Fruit fly (Drosophila melanogaster): ENCODE results near the gene CG32687.

CG32687 gene

DNA sequence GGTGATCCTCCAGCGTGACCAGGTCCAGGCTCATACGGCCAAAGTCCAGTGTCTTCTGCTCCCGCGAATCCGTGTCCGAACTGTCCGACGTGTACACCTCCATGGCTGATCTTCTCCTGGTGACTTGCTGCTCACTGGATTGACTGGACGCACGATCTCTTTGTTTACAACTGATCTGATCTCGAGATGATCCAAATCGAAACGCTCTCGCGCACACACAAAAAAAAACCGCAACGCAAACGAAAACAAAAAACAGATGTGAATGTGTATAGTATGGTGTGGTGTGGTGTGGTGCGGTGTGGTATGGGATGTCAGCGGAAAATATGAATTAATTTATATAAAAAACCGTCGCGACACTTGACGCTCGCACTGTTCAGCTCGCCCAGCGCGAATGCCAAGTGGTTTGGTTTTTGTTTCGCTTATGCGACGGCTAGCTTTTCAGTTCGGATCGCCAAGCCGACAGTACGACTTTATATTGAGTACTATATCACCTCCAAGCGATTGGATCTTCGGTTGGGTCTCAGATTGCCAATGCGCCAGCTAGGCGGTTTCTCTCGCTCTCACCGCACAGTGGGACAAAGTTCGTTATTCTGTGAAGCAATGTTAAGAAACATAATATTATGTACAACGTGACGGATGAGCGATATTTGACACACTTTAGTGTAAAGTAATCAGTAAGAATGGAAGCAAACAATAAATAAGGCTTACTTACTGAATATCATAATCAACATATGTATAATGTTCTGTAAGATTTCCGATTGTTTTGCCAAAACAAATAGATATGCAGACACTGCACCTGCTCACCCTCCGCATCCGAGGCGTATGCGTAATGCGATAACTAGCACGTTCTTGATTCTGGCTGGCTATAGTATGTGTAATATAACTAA, 618 bp downstream of the CG32687 start (continued):
- TF ChIP-seq CG6854 (GFP tag; optimal IDR thresholded peaks at IDR 0.05): no peak
- TF ChIP-seq net (GFP tag; optimal IDR thresholded peaks at IDR 0.05): peak; percentile 69
- TF ChIP-seq fd59A (GFP tag; optimal IDR thresholded peaks at IDR 0.05): peak; percentile 58
- TF ChIP-seq Lpt (GFP tag; optimal IDR thresholded peaks at IDR 0.05): peak; percentile 41
- TF ChIP-seq CG8319 (GFP tag; optimal IDR thresholded peaks at IDR 0.05): peak; percentile 39
- TF ChIP-seq CG15336 (GFP tag; IDR thresholded peaks at IDR 0.05): peak; percentile 71
- peak; percentile 71 for TF ChIP-seq Eip75B (GFP tag; optimal IDR thresholded peaks at IDR 0.05)
- TF ChIP-seq CG6276 (GFP tag; optimal IDR thresholded peaks at IDR 0.05): peak; percentile 64
- peak; percentile 61 for TF ChIP-seq achi (GFP tag; optimal IDR thresholded peaks at IDR 0.05)
- peak; percentile 95 for TF ChIP-seq svp (GFP tag)
- peak; percentile 62 for TF ChIP-seq Met (GFP tag; optimal IDR thresholded peaks at IDR 0.05)
- peak; percentile 67 for TF ChIP-seq Sox14 (GFP tag; optimal IDR thresholded peaks at IDR 0.05)
- peak; percentile 3 for TF ChIP-seq CG11902 (GFP tag; optimal IDR thresholded peaks at IDR 0.05)
- TF ChIP-seq CG9139 (GFP tag; optimal IDR thresholded peaks at IDR 0.05): peak; percentile 53
- TF ChIP-seq acj6 (GFP tag; optimal IDR thresholded peaks at IDR 0.05): peak; percentile 65
- TF ChIP-seq fkh (GFP tag; optimal IDR thresholded peaks at IDR 0.05): peak; percentile 25
- TF ChIP-seq CG8632 (GFP tag; optimal IDR thresholded peaks at IDR 0.05): peak; percentile 58
- TF ChIP-seq Smox (GFP tag; optimal IDR thresholded peaks at IDR 0.05): peak; percentile 35
- peak; percentile 49 for TF ChIP-seq CG11762 (GFP tag; optimal IDR thresholded peaks at IDR 0.05; ENCODE audit: insufficient read depth)
- TF ChIP-seq OdsH (GFP tag; optimal IDR thresholded peaks at IDR 0.05): peak; percentile 76
- TF ChIP-seq Sox15 (GFP tag; optimal IDR thresholded peaks at IDR 0.05): peak; percentile 3
- TF ChIP-seq cyc (GFP tag; optimal IDR thresholded peaks at IDR 0.05): no peak
- peak; percentile 65; the same call in 2 of the 3 replicates for TF ChIP-seq CG8119 (GFP tag; IDR thresholded peaks at IDR 0.05)
- TF ChIP-seq CG6163 (GFP tag; IDR thresholded peaks at IDR 0.05): no peak

DNA sequence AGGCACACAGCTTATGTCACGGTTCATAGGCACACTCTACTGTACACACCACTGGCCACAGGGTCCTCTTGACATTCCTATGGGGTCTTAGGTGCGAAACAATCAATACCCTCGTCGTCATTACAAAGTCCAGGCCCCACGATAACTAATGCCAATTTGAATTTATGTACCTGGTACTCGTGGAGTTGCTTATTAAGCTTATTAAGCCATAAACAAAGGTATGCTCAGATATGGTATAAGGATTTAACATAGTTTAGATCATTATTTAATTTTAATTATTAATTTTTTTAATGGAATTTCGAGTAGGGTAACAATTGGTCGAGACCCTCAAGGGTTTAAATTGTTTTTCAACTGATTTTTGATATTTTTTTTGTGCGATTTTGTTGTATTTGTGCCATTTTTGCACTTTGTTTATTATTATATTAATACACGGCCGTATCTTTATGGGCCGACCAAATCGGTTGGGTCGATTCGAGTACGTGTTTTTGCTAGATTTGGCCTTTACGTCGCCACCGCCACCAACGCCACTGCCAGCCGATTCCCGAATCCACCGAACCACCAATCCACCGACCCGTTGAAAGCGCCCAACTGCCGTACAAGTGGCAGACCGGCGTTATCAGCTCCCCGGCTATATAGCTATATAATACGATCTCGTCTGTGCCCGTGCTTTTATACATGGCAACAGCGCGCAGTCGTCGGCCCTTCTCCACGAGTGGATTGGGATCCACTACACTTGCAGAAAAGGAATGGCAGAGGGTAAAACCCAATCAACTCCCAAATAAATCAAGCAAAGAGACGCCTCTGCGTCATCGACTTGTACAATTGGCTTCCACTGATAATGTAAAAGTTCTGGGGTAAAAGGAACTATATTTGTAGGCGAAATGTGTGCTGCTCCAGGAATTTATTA, 2.5 kb downstream of the CG32687 start:
- TF ChIP-seq CG15336 (GFP tag; IDR thresholded peaks at IDR 0.05): no peak
- no peak for TF ChIP-seq OdsH (GFP tag; optimal IDR thresholded peaks at IDR 0.05)
- TF ChIP-seq CG11902 (GFP tag; optimal IDR thresholded peaks at IDR 0.05): no peak
- no peak for TF ChIP-seq CG32006 (GFP tag; optimal IDR thresholded peaks at IDR 0.05)
- no peak for TF ChIP-seq achi (GFP tag; optimal IDR thresholded peaks at IDR 0.05)
- TF ChIP-seq CG6854 (GFP tag; optimal IDR thresholded peaks at IDR 0.05): no peak
- TF ChIP-seq CG31627 (GFP tag; optimal IDR thresholded peaks at IDR 0.05): no peak
- TF ChIP-seq cyc (GFP tag; optimal IDR thresholded peaks at IDR 0.05): no peak
- no peak for TF ChIP-seq eg (GFP tag; IDR thresholded peaks at IDR 0.05)
- no peak for TF ChIP-seq Hr39 (GFP tag; optimal IDR thresholded peaks at IDR 0.05)
- TF ChIP-seq Sox102F (GFP tag; optimal IDR thresholded peaks at IDR 0.05): no peak
- no peak for TF ChIP-seq Hr4 (GFP tag; optimal IDR thresholded peaks at IDR 0.05)
- TF ChIP-seq pdm3 (GFP tag; optimal IDR thresholded peaks at IDR 0.05): no peak
- TF ChIP-seq svp (GFP tag): peak; percentile 72
- TF ChIP-seq topi (GFP tag; optimal IDR thresholded peaks at IDR 0.05): no peak
- no peak for TF ChIP-seq CG6163 (GFP tag; IDR thresholded peaks at IDR 0.05)
- TF ChIP-seq Met (GFP tag; optimal IDR thresholded peaks at IDR 0.05): no peak
- TF ChIP-seq Ets21C (GFP tag; optimal IDR thresholded peaks at IDR 0.05): no peak
- no peak for TF ChIP-seq fd85E (GFP tag; optimal IDR thresholded peaks at IDR 0.05)
- peak; percentile 10 for TF ChIP-seq vri (GFP tag; optimal IDR thresholded peaks at IDR 0.05)
- no peak for TF ChIP-seq CG3919 (GFP tag; optimal IDR thresholded peaks at IDR 0.05)
- no peak for TF ChIP-seq CG7368 (GFP tag; optimal IDR thresholded peaks at IDR 0.05)
- TF ChIP-seq Lpt (GFP tag; optimal IDR thresholded peaks at IDR 0.05): no peak
- TF ChIP-seq Eip78C (GFP tag): peak; percentile 47
- TF ChIP-seq Gug (GFP tag; IDR thresholded peaks at IDR 0.05): no peak
- TF ChIP-seq net (GFP tag; optimal IDR thresholded peaks at IDR 0.05): no peak

All from whole organism, prepupa.